Fruit fly (Drosophila melanogaster) whole organism: ENCODE results near the gene wus.

Experiments used
- EcR ChIP-seq, 2 experiments: fragments of >200 bp; optimal IDR thresholded peaks; 2 replicates each; lab custom pipeline; 2017; ENCODE audit warnings: missing biosample characterization in 2 of 2, missing genetic modification characterization in 2 of 2, missing genetic modification reagents in 2 of 2
- pan ChIP-seq: fragments of >200 bp; optimal IDR thresholded peaks from 2 replicates; lab custom pipeline; 2017
- psq ChIP-seq: fragments of >200 bp; optimal IDR thresholded peaks from 2 replicates; lab custom pipeline; 2017

DNA sequence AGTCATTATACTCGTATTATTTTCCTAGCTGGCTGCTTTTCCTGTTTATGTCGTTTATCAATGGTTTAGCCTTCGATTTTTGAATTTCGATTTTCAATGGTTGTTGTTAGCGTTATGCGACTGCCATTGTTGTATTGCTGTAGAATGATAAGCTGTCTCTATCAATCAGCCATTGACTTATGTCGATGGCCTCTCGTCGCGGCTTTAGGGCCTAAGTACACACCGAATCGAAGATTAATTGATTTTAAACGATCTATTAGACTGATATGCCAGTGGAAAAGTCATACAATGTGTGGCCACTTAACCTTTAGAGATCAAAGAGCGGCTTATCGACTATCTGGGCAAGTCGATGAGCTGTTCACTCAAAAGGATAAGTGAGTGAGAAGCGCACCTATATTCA, 18.0 kb downstream of the wus start:
- TF ChIP-seq psq (no peak), EcR (GFP tag; optimal IDR thresholded peaks at IDR 0.05; lab: Kevin White, UChicago) (no peak), pan (lab: Kevin White, UChicago) (no peak)
